Worm (Caenorhabditis elegans): Measurements from ENCODE around the gene cnt-1.

Gene cnt-1

ce11 chrII:12088833-12089232 is at the start of gene cnt-1:
cnt-1 (minus strand) TSS chrII:12088868.
- TF ChIP-seq hmg-11 (tag; optimal IDR thresholded peaks at IDR 0.05) (no peak), nhr-76 (tag; optimal IDR thresholded peaks at IDR 0.05) (no peak), ceh-16 (tag; optimal IDR thresholded peaks at IDR 0.05) (no peak), nhr-237 (tag; optimal IDR thresholded peaks at IDR 0.05) (no peak), ceh-82 (tag; optimal IDR thresholded peaks at IDR 0.05) (no peak), pha-4 (tag; optimal IDR thresholded peaks at IDR 0.05) (no peak), ceh-9 (tag; optimal IDR thresholded peaks at IDR 0.05) (no peak), snpc-4 (tag; optimal IDR thresholded peaks at IDR 0.05) (no peak), ztf-11 (tag; optimal IDR thresholded peaks at IDR 0.05) (no peak), nhr-12 (tag; optimal IDR thresholded peaks at IDR 0.05) (no peak), nhr-28 (tag; optimal IDR thresholded peaks at IDR 0.05) (no peak), pqm-1 (tag; optimal IDR thresholded peaks at IDR 0.05) (no peak), fos-1 (tag; optimal IDR thresholded peaks at IDR 0.05) (no peak), zag-1 (tag; optimal IDR thresholded peaks at IDR 0.05) (no peak), ztf-4 (tag; optimal IDR thresholded peaks at IDR 0.05) (no peak), skn-1 (tag; optimal IDR thresholded peaks at IDR 0.05) (no peak), fkh-2 (tag; optimal IDR thresholded peaks at IDR 0.05) (no peak), nhr-67 (tag; optimal IDR thresholded peaks at IDR 0.05) (no peak), nhr-77 (tag; optimal IDR thresholded peaks at IDR 0.05) (no peak), nfya-1 (tag; optimal IDR thresholded peaks at IDR 0.05; ENCODE audit: insufficient read depth) (no peak)

ce11 chrII:12137983-12138382 is 49.3 kb upstream of the cnt-1 start:
- TF ChIP-seq tbx-2 (tag; optimal IDR thresholded peaks at IDR 0.05) (no peak), sea-2 (GFP tag; optimal IDR thresholded peaks at IDR 0.05) (no peak), nhr-76 (tag; optimal IDR thresholded peaks at IDR 0.05) (no peak), unc-39 (tag; optimal IDR thresholded peaks at IDR 0.05) (no peak), aly-2 (tag; optimal IDR thresholded peaks at IDR 0.05) (no peak), ZK546.5 (tag; optimal IDR thresholded peaks at IDR 0.05) (no peak), nhr-12 (tag; optimal IDR thresholded peaks at IDR 0.05) (no peak), nhr-25 (tag; optimal IDR thresholded peaks at IDR 0.05) (no peak), mml-1 (tag; optimal IDR thresholded peaks at IDR 0.05) (no peak), ceh-82 (tag; optimal IDR thresholded peaks at IDR 0.05) (no peak), ceh-16 (tag; optimal IDR thresholded peaks at IDR 0.05) (no peak), nhr-28 (tag; optimal IDR thresholded peaks at IDR 0.05) (no peak), lsy-12 (tag; optimal IDR thresholded peaks at IDR 0.05) (no peak)

ce11 chrII:12130868-12131267 is 42.2 kb upstream of the cnt-1 start, which contains the start of gene set-24:
set-24 (minus strand) TSS chrII:12130968.
- TF ChIP-seq fkh-2 (tag; optimal IDR thresholded peaks at IDR 0.05): no peak
- no peak for TF ChIP-seq fkh-10 (GFP tag; optimal IDR thresholded peaks at IDR 0.05)
- TF ChIP-seq fos-1 (tag; optimal IDR thresholded peaks at IDR 0.05): no peak
- TF ChIP-seq tbx-2 (tag; optimal IDR thresholded peaks at IDR 0.05): no peak
- no peak for TF ChIP-seq nhr-28 (tag; optimal IDR thresholded peaks at IDR 0.05)
- TF ChIP-seq skn-1 (tag; optimal IDR thresholded peaks at IDR 0.05): no peak

ce11 chrII:12130393-12130792 is 41.7 kb upstream of the cnt-1 start:
- TF ChIP-seq zag-1 (tag; optimal IDR thresholded peaks at IDR 0.05) (no peak), pha-4 (tag; optimal IDR thresholded peaks at IDR 0.05) (no peak), nhr-25 (tag; optimal IDR thresholded peaks at IDR 0.05) (no peak), nhr-77 (tag; optimal IDR thresholded peaks at IDR 0.05) (no peak), lin-39 (tag; optimal IDR thresholded peaks at IDR 0.05) (no peak), nfya-1 (tag; optimal IDR thresholded peaks at IDR 0.05; ENCODE audit: insufficient read depth) (peak; percentile 83)

ce11 chrII:12110997-12111396 is 22.3 kb upstream of the cnt-1 start:
- TF ChIP-seq R02D3.7 (tag; optimal IDR thresholded peaks at IDR 0.05) (no peak), jun-1 (tag; optimal IDR thresholded peaks at IDR 0.05) (no peak), skn-1 (tag; optimal IDR thresholded peaks at IDR 0.05) (no peak), daf-12 (tag; optimal IDR thresholded peaks at IDR 0.05) (no peak), fos-1 (tag; optimal IDR thresholded peaks at IDR 0.05) (no peak)

ce11 chrII:12108843-12109242 is 20.2 kb upstream of the cnt-1 start:
- peak; percentile 88 for TF ChIP-seq nfya-1 (tag; optimal IDR thresholded peaks at IDR 0.05; ENCODE audit: insufficient read depth)
- no peak for TF ChIP-seq nhr-76 (tag; optimal IDR thresholded peaks at IDR 0.05)

All from whole organism, L3 larva.